Worm (Caenorhabditis elegans) whole organism, late embryonic: ENCODE results near the gene T05H4.15.

Source experiments
- ceh-30 ChIP-seq: fragments of 150-350 bp; optimal IDR thresholded peaks from 2 replicates; lab custom pipeline; 2014; ENCODE audit warnings: missing biosample characterization, missing genetic modification characterization
- ets-4 ChIP-seq: sonication (generic microtip); optimal IDR thresholded peaks from 2 replicates; lab custom pipeline; 2016; ENCODE audit warnings: missing genetic modification characterization, missing compliant biosample characterization
- fkh-6 ChIP-seq: sonication (generic microtip); optimal IDR thresholded peaks from 2 replicates; lab custom pipeline; 2016; ENCODE audit warnings: missing genetic modification characterization, missing compliant biosample characterization
- gmeb-2 ChIP-seq: sonication (generic microtip); optimal IDR thresholded peaks from 2 replicates; lab custom pipeline; 2016; ENCODE audit warnings: missing genetic modification characterization, inconsistent platforms, missing compliant biosample characterization
- odd-2 ChIP-seq: sonication (generic microtip); optimal IDR thresholded peaks from 2 replicates; lab custom pipeline; 2017; ENCODE audit warnings: antibody characterized with exemption, mild to moderate bottlenecking, missing genetic modification characterization, missing compliant biosample characterization
- unc-55 ChIP-seq: sonication (generic microtip); optimal IDR thresholded peaks from 2 replicates; lab custom pipeline; 2017; ENCODE audit warnings: missing biosample characterization, missing genetic modification reagents, missing genetic modification characterization
- unc-86 ChIP-seq: sonication (generic microtip); optimal IDR thresholded peaks from 2 replicates; lab custom pipeline; 2016; ENCODE audit warnings: missing genetic modification characterization, missing compliant biosample characterization

DNA sequence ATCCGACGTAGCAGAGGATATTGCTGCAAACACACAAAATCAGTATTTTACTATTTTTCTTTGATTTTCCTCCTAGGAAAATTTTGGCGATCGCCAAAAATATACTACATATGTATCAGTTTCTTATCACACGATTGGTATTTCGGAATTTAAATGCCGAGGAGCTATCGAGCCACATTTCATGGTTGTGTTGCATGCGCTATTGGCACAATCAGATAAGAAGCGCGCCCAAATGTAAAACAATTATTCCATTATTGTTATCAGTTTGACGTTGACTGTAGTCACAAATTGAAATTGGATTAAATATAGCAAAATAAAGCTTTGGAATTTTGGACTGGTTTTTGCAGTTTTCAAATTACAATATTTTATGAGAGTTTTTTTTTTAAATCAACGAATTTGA, 42.6 kb downstream of the T05H4.15 start:
- TF ChIP-seq odd-2 (no peak), unc-55 (GFP tag; lab: Kevin White, UChicago) (no peak), ceh-30 (tag; lab: Kevin White, UChicago) (no peak), gmeb-2 (no peak), ets-4 (tag; lab: Kevin White, UChicago) (no peak), fkh-6 (no peak), unc-86 (tag; lab: Kevin White, UChicago) (no peak)
